Worm (Caenorhabditis elegans): ENCODE measurements around the gene T02G5.3.

ce11 chrII:7109956-7110355 lies 16.8 kb downstream of the T02G5.3 start, which contains the start of gene F10E7.9:
- TF ChIP-seq him-1 (tag; optimal IDR thresholded peaks at IDR 0.05) (no peak), dao-5 (tag; optimal IDR thresholded peaks at IDR 0.05) (no peak)
